Worm (Caenorhabditis elegans) whole organism, L4 larva: ENCODE measurements around the gene C17H11.4.

ENCODE experiments used
- D1046.2 ChIP-seq: fragments of 200-800 bp; sonication (Bioruptor generic); IDR thresholded peaks from 2 replicates; pipeline ENCODE4 v1.3.6; 2022; ENCODE audit warnings: missing genetic modification characterization, missing compliant biosample characterization
- F10B5.3 ChIP-seq: sonication (generic microtip); optimal IDR thresholded peaks from 2 replicates; lab custom pipeline; 2016; ENCODE audit warnings: mild to moderate bottlenecking, missing genetic modification characterization, missing compliant biosample characterization
- F26F4.8 ChIP-seq: fragments of 200-800 bp; sonication (Bioruptor generic); conservative IDR thresholded peaks from 2 replicates; pipeline ENCODE4 v1.3.6; 2022; ENCODE audit warnings: missing genetic modification characterization, missing compliant biosample characterization
- R02D3.7 ChIP-seq: fragments of 150-350 bp; sonication (generic microtip); optimal IDR thresholded peaks from 3 replicates; lab custom pipeline; 2014; ENCODE audit warnings: missing biosample characterization, missing genetic modification characterization
- Y48G9A.11 ChIP-seq: fragments of 200-800 bp; sonication (Bioruptor generic); IDR thresholded peaks from 2 replicates; pipeline ENCODE4 v1.3.6; 2022; ENCODE audit warnings: missing genetic modification reagents, missing genetic modification characterization, missing compliant biosample characterization
- ZK546.5 ChIP-seq, 2 experiments: sonication (generic microtip); optimal IDR thresholded peaks; 2 replicates each; lab custom pipeline; 2017; ENCODE audit warnings: missing biosample characterization in 2 of 2, missing genetic modification characterization in 2 of 2
- aha-1 ChIP-seq: fragments of 150-350 bp; peaks from one replicate; lab custom pipeline; 2014; ENCODE audit warnings: missing biosample characterization, missing genetic modification characterization
- aly-2 ChIP-seq: sonication (generic microtip); optimal IDR thresholded peaks from 2 replicates; lab custom pipeline; 2018; ENCODE audit warnings: missing biosample characterization, missing genetic modification characterization
- ama-1 ChIP-seq: fragments of 150-350 bp; optimal IDR thresholded peaks from 2 replicates; lab custom pipeline; 2014; ENCODE audit warnings: inconsistent platforms, mixed read lengths
- arid-1 ChIP-seq: fragments of 200-800 bp; sonication (Bioruptor generic); conservative IDR thresholded peaks from 2 replicates; pipeline ENCODE4 v1.3.6; 2022; ENCODE audit warnings: missing genetic modification reagents, missing genetic modification characterization, missing compliant biosample characterization
- attf-4 ChIP-seq: sonication (generic microtip); optimal IDR thresholded peaks from 3 replicates; lab custom pipeline; 2017; ENCODE audit warnings: missing biosample characterization, missing genetic modification characterization
- ceh-28 ChIP-seq: fragments of 150-350 bp; optimal IDR thresholded peaks from 2 replicates; lab custom pipeline; 2014; ENCODE audit warnings: missing biosample characterization, missing genetic modification reagents, missing genetic modification characterization
- ceh-44 ChIP-seq: fragments of 200-800 bp; sonication (Bioruptor generic); IDR thresholded peaks from 2 replicates; pipeline ENCODE4 v1.3.6; 2022; ENCODE audit warnings: missing genetic modification reagents, missing genetic modification characterization, missing compliant biosample characterization
- ceh-82 ChIP-seq: sonication (generic microtip); optimal IDR thresholded peaks from 2 replicates; lab custom pipeline; 2017; ENCODE audit warnings: missing biosample characterization, missing genetic modification characterization
- ces-1 ChIP-seq: fragments of 150-350 bp; sonication (generic microtip); optimal IDR thresholded peaks from 4 replicates; lab custom pipeline; 2014; ENCODE audit warnings: missing biosample characterization, missing genetic modification reagents, missing genetic modification characterization
- ctbp-1 ChIP-seq: fragments of 200-800 bp; sonication (Bioruptor generic); IDR thresholded peaks from 2 replicates; pipeline ENCODE4 v1.3.6; 2022; ENCODE audit warnings: missing genetic modification reagents, missing genetic modification characterization, missing compliant biosample characterization
- daf-16 ChIP-seq, 3 experiments: sonication (generic microtip); optimal IDR thresholded peaks; 2 replicates each; lab custom pipeline; 2016 to 2017; ENCODE audit warnings: missing genetic modification characterization in 3 of 3, missing genetic modification reagents in 3 of 3, mild to moderate bottlenecking in 2 of 3, missing compliant biosample characterization in 2 of 3, missing biosample characterization in 1 of 3, moderate library complexity in 1 of 3
- daf-19 ChIP-seq: fragments of 200-800 bp; sonication (Bioruptor generic); conservative IDR thresholded peaks from 2 replicates; pipeline ENCODE4 v1.3.6; 2022; ENCODE audit warnings: missing genetic modification characterization, missing compliant biosample characterization
- dmd-6 ChIP-seq: fragments of 200-800 bp; sonication (Bioruptor generic); IDR thresholded peaks from 2 replicates; pipeline ENCODE4 v1.3.6; 2022; ENCODE audit warnings: missing genetic modification reagents, missing genetic modification characterization, missing compliant biosample characterization
- dve-1 ChIP-seq: sonication (generic microtip); optimal IDR thresholded peaks from 2 replicates; lab custom pipeline; 2017; ENCODE audit warnings: antibody characterized with exemption, mild to moderate bottlenecking, missing genetic modification characterization, missing compliant biosample characterization; ENCODE audit not compliant: insufficient read depth
- gei-8 ChIP-seq: fragments of 200-800 bp; sonication (Bioruptor generic); optimal IDR thresholded peaks from 2 replicates; lab custom pipeline; 2018; ENCODE audit warnings: mild to moderate bottlenecking, missing genetic modification characterization, missing compliant biosample characterization
- hlh-11 ChIP-seq: fragments of 200-800 bp; sonication (Bioruptor generic); optimal IDR thresholded peaks from 2 replicates; lab custom pipeline; 2018; ENCODE audit warnings: mild to moderate bottlenecking, missing genetic modification characterization, missing compliant biosample characterization
- hlh-30 ChIP-seq: sonication (generic microtip); optimal IDR thresholded peaks from 2 replicates; lab custom pipeline; 2017; ENCODE audit warnings: antibody characterized with exemption, mild to moderate bottlenecking, missing genetic modification characterization, missing compliant biosample characterization; ENCODE audit not compliant: insufficient read depth
- hmg-1.1 ChIP-seq: fragments of 200-800 bp; sonication (Bioruptor generic); IDR thresholded peaks from 2 replicates; pipeline ENCODE4 v1.3.6; 2022; ENCODE audit warnings: missing genetic modification reagents, missing genetic modification characterization, missing compliant biosample characterization
- jun-1 ChIP-seq: fragments of 150-350 bp; optimal IDR thresholded peaks from 2 replicates; lab custom pipeline; 2014; ENCODE audit warnings: missing biosample characterization, missing genetic modification reagents, missing genetic modification characterization
- lim-7 ChIP-seq: fragments of 200-800 bp; sonication (Bioruptor generic); IDR thresholded peaks from 2 replicates; pipeline ENCODE4 v1.3.6; 2022; ENCODE audit warnings: missing genetic modification characterization, missing compliant biosample characterization
- lin-13 ChIP-seq: fragments of 150-350 bp; optimal IDR thresholded peaks from 2 replicates; lab custom pipeline; 2014; ENCODE audit warnings: missing biosample characterization, missing genetic modification reagents, missing genetic modification characterization
- lsy-2 ChIP-seq, 2 experiments: fragments of 150-350 bp in 1 of 2; sonication (generic microtip) in 1 of 2; optimal IDR thresholded peaks; 2 replicates each; lab custom pipeline; 2014 to 2017; ENCODE audit warnings: missing biosample characterization in 2 of 2, missing genetic modification characterization in 2 of 2
- madf-5 ChIP-seq, 2 experiments: fragments of 200-800 bp; sonication (Bioruptor generic); IDR thresholded peaks; 2 replicates each; pipeline ENCODE4 v1.3.6; 2022; ENCODE audit warnings: missing compliant biosample characterization in 2 of 2, missing genetic modification characterization in 2 of 2
- mdl-1 ChIP-seq, 2 experiments: fragments of 150-350 bp in 1 of 2; sonication (generic microtip) in 1 of 2; optimal IDR thresholded peaks; 2 replicates each; lab custom pipeline; 2014 to 2017; ENCODE audit warnings: missing biosample characterization in 2 of 2, missing genetic modification characterization in 2 of 2
- mdt-29 ChIP-seq: fragments of 200-800 bp; sonication (Bioruptor generic); IDR thresholded peaks from 2 replicates; pipeline ENCODE4 v1.3.6; 2022; ENCODE audit warnings: missing genetic modification reagents, missing genetic modification characterization, missing compliant biosample characterization
- mes-2 ChIP-seq: sonication (generic microtip); optimal IDR thresholded peaks from 2 replicates; lab custom pipeline; 2016; ENCODE audit warnings: missing genotype, mild to moderate bottlenecking, missing genetic modification characterization, missing compliant biosample characterization; ENCODE audit not compliant: poor library complexity, severe bottlenecking
- mxl-3 ChIP-seq: fragments of 200-800 bp; sonication (Bioruptor generic); optimal IDR thresholded peaks from 2 replicates; lab custom pipeline; 2018; ENCODE audit warnings: mild to moderate bottlenecking, missing genetic modification characterization, missing compliant biosample characterization
- nhr-111 ChIP-seq: fragments of 200-800 bp; sonication (Bioruptor generic); optimal IDR thresholded peaks from 2 replicates; lab custom pipeline; 2018; ENCODE audit warnings: mild to moderate bottlenecking, missing genetic modification characterization, missing compliant biosample characterization
- nhr-237 ChIP-seq: sonication (generic microtip); optimal IDR thresholded peaks from 2 replicates; lab custom pipeline; 2017; ENCODE audit warnings: missing biosample characterization, missing genetic modification characterization
- nhr-28 ChIP-seq: fragments of 150-350 bp; optimal IDR thresholded peaks from 2 replicates; lab custom pipeline; 2014; ENCODE audit warnings: missing biosample characterization, missing genetic modification characterization
- nhr-42 ChIP-seq: fragments of 200-800 bp; sonication (Bioruptor generic); IDR thresholded peaks from 2 replicates; pipeline ENCODE4 v1.3.6; 2022; ENCODE audit warnings: missing genetic modification characterization, missing compliant biosample characterization
- nhr-48 ChIP-seq: sonication (generic microtip); optimal IDR thresholded peaks from 2 replicates; lab custom pipeline; 2016; ENCODE audit warnings: mild to moderate bottlenecking, missing genetic modification characterization, missing compliant biosample characterization
- nhr-76 ChIP-seq: fragments of 150-350 bp; optimal IDR thresholded peaks from 2 replicates; lab custom pipeline; 2014; ENCODE audit warnings: missing biosample characterization, missing genetic modification characterization
- nhr-77 ChIP-seq: fragments of 150-350 bp; optimal IDR thresholded peaks from 2 replicates; lab custom pipeline; 2014; ENCODE audit warnings: missing biosample characterization, missing genetic modification characterization
- pha-4 ChIP-seq, 2 experiments: fragments of 150-350 bp in 1 of 2; fragments of 200-800 bp in 1 of 2; sonication (Bioruptor generic) in 1 of 2; IDR thresholded peaks in 1 of 2; optimal IDR thresholded peaks in 1 of 2; 2 replicates each; pipeline versions ENCODE4 v1.3.6 to Lab custom; 2014 to 2022; ENCODE audit warnings: missing genetic modification characterization in 2 of 2, missing genetic modification reagents in 2 of 2, missing biosample characterization in 1 of 2, missing compliant biosample characterization in 1 of 2
- pqm-1 ChIP-seq: sonication (generic microtip); optimal IDR thresholded peaks from 2 replicates; lab custom pipeline; 2017; ENCODE audit warnings: missing biosample characterization, missing genetic modification characterization
- saeg-2 ChIP-seq: fragments of 200-800 bp; sonication (Bioruptor generic); IDR thresholded peaks from 2 replicates; pipeline ENCODE4 v1.3.6; 2022; ENCODE audit warnings: missing genetic modification reagents, missing genetic modification characterization, missing compliant biosample characterization
- snpc-1.2 ChIP-seq: fragments of 200-800 bp; sonication (Bioruptor generic); IDR thresholded peaks from 2 replicates; pipeline ENCODE4 v1.3.6; 2022; ENCODE audit warnings: missing genetic modification reagents, missing genetic modification characterization, missing compliant biosample characterization
- spr-3 ChIP-seq: fragments of 200-800 bp; sonication (Bioruptor generic); optimal IDR thresholded peaks from 2 replicates; lab custom pipeline; 2018; ENCODE audit warnings: mild to moderate bottlenecking, missing genetic modification characterization, missing compliant biosample characterization
- tag-97 ChIP-seq: fragments of 200-800 bp; sonication (Bioruptor generic); IDR thresholded peaks from 2 replicates; pipeline ENCODE4 v1.3.6; 2022; ENCODE audit warnings: missing genetic modification characterization, missing compliant biosample characterization
- unc-130 ChIP-seq: sonication (generic microtip); optimal IDR thresholded peaks from 2 replicates; lab custom pipeline; 2016; ENCODE audit warnings: missing genetic modification reagents, missing genetic modification characterization, missing compliant biosample characterization
- zfp-2 ChIP-seq: sonication (generic microtip); optimal IDR thresholded peaks from 2 replicates; lab custom pipeline; 2016; ENCODE audit warnings: mild to moderate bottlenecking, missing genetic modification characterization, missing compliant biosample characterization
- zfp-3 ChIP-seq: fragments of 200-800 bp; sonication (Bioruptor generic); conservative IDR thresholded peaks from 2 replicates; pipeline ENCODE4 v1.3.6; 2022; ENCODE audit warnings: missing genetic modification reagents, missing genetic modification characterization, missing compliant biosample characterization
- zip-2 ChIP-seq: fragments of 150-350 bp; optimal IDR thresholded peaks from 2 replicates; lab custom pipeline; 2014; ENCODE audit warnings: missing biosample characterization, missing genetic modification characterization

Gene C17H11.4

DNA sequence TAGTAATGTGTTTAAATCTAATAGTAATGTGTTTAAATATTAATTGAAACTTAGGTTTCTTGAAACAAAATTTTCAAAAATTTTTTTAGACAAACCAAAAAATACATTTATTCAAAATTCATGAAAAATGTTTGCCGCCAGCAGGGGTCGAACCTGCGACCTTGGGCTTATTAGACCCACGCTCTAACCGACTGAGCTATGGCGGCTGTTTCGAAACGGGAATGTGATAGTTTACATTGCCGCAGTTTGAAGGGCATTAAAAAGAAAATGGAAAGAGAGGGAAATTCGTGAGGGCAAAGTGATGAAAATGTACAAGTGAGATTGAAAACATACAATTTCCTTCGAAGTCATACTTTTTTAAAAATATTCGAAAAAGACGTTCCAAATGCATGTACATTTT, 24.9 kb downstream of the C17H11.4 start:
- no peak for TF ChIP-seq daf-19
- TF ChIP-seq gei-8, result no peak
- TF ChIP-seq attf-4 (tag; lab: Kevin White, UChicago), result no peak
- TF ChIP-seq snpc-1.2 (GFP tag; lab: Robert Waterston, UW), result peak; percentile 73
- peak; percentile 65 for TF ChIP-seq dmd-6 (GFP tag; lab: Robert Waterston, UW)
- TF ChIP-seq mxl-3 (GFP tag; lab: Kevin White, UChicago), result no peak
- no peak for TF ChIP-seq mdt-29 (GFP tag; lab: Robert Waterston, UW)
- TF ChIP-seq unc-130, result no peak
- peak; percentile 32 for TF ChIP-seq hlh-11 (tag; lab: Kevin White, UChicago)
- TF ChIP-seq dve-1 (tag; lab: Kevin White, UChicago), result peak; percentile 65
- peak; percentile 7 for TF ChIP-seq hmg-1.1 (GFP tag; lab: Robert Waterston, UW)
- TF ChIP-seq ctbp-1 (GFP tag; lab: Robert Waterston, UW), result 0 out of 2 replicates have a peak, but pooled peaks have one; percentile 25
- TF ChIP-seq spr-3 (GFP tag; lab: Kevin White, UChicago), result no peak
- TF ChIP-seq arid-1, result peak; percentile 57; the same call in 1 of the 2 replicates
- TF ChIP-seq zfp-3, result 0 out of 2 replicates have a peak, but pooled peaks have one; percentile 41
- TF ChIP-seq D1046.2 (GFP tag; lab: Robert Waterston, UW), result no peak
- TF ChIP-seq zip-2 (tag; lab: Kevin White, UChicago), result no peak
- no peak for TF ChIP-seq nhr-48 (tag; lab: Kevin White, UChicago)
- TF ChIP-seq nhr-28 (tag; lab: Kevin White, UChicago), result peak; percentile 21
- TF ChIP-seq hlh-30 (tag; lab: Kevin White, UChicago), result peak; percentile 50
- TF ChIP-seq F10B5.3 (tag; lab: Kevin White, UChicago), result no peak
- TF ChIP-seq jun-1 (tag; lab: Kevin White, UChicago), result no peak
- TF ChIP-seq madf-5 (GFP tag; IDR thresholded peaks at IDR 0.05; lab: Robert Waterston, UW), result 0 out of 4 replicates have a peak, but pooled peaks of 1 of the 2 experiments have one; percentile 25
- no peak for TF ChIP-seq tag-97 (GFP tag; lab: Robert Waterston, UW)
- TF ChIP-seq nhr-77, result no peak
- TF ChIP-seq aly-2 (tag; lab: Kevin White, UChicago), result no peak
- TF ChIP-seq aha-1 (tag; lab: Kevin White, UChicago), result peak; percentile 2
- no peak for TF ChIP-seq ceh-82 (tag; lab: Kevin White, UChicago)
- no peak for TF ChIP-seq lin-13 (GFP tag; lab: Kevin White, UChicago)
- no peak for TF ChIP-seq daf-16 (GFP tag; optimal IDR thresholded peaks at IDR 0.05; lab: Kevin White, UChicago)
- TF ChIP-seq daf-16 (tag; optimal IDR thresholded peaks at IDR 0.05; lab: Kevin White, UChicago), result peak; percentile 34
- TF ChIP-seq saeg-2 (GFP tag; lab: Robert Waterston, UW), result no peak
- TF ChIP-seq ceh-28 (tag; lab: Kevin White, UChicago), result no peak
- TF ChIP-seq nhr-237, result no peak
- no peak for TF ChIP-seq ama-1 (lab: Kevin White, UChicago)
- TF ChIP-seq lsy-2 (tag; optimal IDR thresholded peaks at IDR 0.05; lab: Kevin White, UChicago), result peak in 1 of 2 experiments; percentile 53
- TF ChIP-seq F26F4.8, result 0 out of 2 replicates have a peak, but pooled peaks have one; percentile 61
- no peak for TF ChIP-seq zfp-2 (tag; lab: Kevin White, UChicago)
- no peak for TF ChIP-seq ces-1
- TF ChIP-seq mes-2 (tag; lab: Kevin White, UChicago), result peak; percentile 72
- TF ChIP-seq nhr-76, result no peak
- peak; percentile 71; the same call in 1 of the 2 replicates for TF ChIP-seq pha-4 (GFP tag; IDR thresholded peaks at IDR 0.05; lab: Robert Waterston, UW)
- TF ChIP-seq pha-4 (tag; optimal IDR thresholded peaks at IDR 0.05; lab: Kevin White, UChicago), result no peak
- TF ChIP-seq ceh-44 (GFP tag; lab: Robert Waterston, UW), result peak; percentile 63; the same call in 1 of the 2 replicates
- no peak for TF ChIP-seq mdl-1 (tag; optimal IDR thresholded peaks at IDR 0.05; lab: Kevin White, UChicago)
- TF ChIP-seq lim-7 (GFP tag; lab: Robert Waterston, UW), result peak; percentile 83
- no peak for TF ChIP-seq nhr-111 (GFP tag; lab: Kevin White, UChicago)
- no peak for TF ChIP-seq R02D3.7
- peak; percentile 50; the same call in 1 of the 2 replicates for TF ChIP-seq Y48G9A.11 (GFP tag; lab: Robert Waterston, UW)
- TF ChIP-seq ZK546.5 (tag; optimal IDR thresholded peaks at IDR 0.05; lab: Kevin White, UChicago), result no peak
- no peak for TF ChIP-seq pqm-1 (tag; lab: Kevin White, UChicago)
- 0 out of 2 replicates have a peak, but pooled peaks have one; percentile 8 for TF ChIP-seq nhr-42 (GFP tag; lab: Robert Waterston, UW)
